Fruit fly (Drosophila melanogaster): Measurements from ENCODE around the gene CG31050.
A peak's percentile ranks its signal among the peaks of the same experiment; 100 is the strongest.

Gene CG31050

DNA sequence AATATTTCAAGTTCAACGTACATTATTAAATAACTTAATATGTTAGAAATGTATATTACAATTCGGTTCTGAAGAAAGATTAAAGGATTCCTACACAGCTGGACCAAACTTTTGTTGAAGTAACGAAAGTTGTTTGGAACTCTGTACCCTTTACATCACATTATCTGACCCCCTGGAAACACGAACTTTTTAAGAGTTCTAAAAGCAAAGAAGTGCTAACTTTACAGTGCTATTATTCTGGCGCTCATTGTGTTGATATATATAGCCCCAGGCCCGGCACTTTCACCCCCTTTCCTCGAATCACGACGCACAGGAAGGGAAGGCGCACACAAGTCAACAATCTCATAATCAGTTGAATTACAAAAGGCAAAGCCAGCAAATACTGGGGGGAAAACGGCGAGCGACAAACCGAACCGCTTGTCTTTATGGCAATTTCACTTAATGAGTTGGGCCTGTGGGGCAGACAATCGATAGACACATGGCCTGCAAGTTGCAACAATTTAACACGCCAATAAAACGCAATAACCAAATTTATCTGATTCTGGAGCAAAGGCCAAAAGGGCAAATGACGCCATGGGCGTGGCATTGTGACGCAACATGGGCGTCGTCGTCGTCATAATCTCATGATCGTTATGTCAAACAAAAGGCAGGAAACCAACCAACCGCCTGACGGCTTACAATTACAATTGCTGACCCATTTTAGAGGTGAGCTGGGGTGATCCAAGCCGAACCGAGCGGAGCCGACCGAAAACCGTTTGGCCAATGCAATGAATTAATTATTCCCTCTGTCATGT is 20.9 kb downstream of the CG31050 start:
- TF ChIP-seq pan (optimal IDR thresholded peaks at IDR 0.05) = no peak
- peak in 1 of 2 experiments; percentile 77 for TF ChIP-seq EcR (GFP tag; optimal IDR thresholded peaks at IDR 0.05)
- no peak for TF ChIP-seq usp (GFP tag; optimal IDR thresholded peaks at IDR 0.05)
- TF ChIP-seq Dll (optimal IDR thresholded peaks at IDR 0.05) = no peak
- no peak for TF ChIP-seq CG8478 (optimal IDR thresholded peaks at IDR 0.05)
- TF ChIP-seq psq (optimal IDR thresholded peaks at IDR 0.05) = no peak

DNA sequence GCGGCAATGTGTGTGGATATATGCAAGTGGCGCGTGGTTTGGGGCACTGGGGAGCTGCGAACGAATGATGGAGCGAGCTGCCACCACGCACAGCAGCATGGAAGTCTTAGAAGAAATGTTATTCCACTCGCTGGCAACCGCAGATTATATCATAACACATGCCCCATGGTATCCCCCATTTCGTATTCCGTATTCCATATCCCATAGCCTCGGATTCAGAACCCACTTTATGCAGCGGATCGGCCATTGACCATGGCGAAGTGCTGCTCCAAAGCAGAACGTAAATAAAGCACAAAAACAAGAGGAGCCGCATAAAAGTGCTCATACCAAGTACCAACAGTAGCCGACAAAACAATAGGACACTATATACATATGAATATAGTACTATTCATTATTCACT is 21.6 kb downstream of the CG31050 start:
- TF ChIP-seq psq (optimal IDR thresholded peaks at IDR 0.05) (no peak), EcR (GFP tag; optimal IDR thresholded peaks at IDR 0.05) (peak in 1 of 2 experiments; percentile 57)

DNA sequence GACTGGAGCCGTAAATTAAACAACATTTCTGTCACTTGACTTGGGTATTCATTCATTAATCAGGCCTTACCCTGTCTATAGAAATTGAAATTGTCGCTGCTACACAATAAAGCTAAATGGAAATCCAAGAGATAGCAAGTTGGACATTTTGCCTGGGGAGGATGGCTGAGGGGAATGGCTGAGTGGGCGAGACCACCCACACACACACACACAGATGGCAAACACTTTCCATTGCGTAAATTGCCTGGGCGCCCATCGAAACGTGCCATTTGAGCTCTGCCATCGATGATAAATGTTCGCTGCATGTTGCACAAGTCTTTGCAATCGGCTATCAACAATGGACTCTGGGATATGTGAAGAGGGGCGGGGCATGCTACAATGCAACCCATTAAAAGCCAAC is 23.0 kb downstream of the CG31050 start:
- no peak for TF ChIP-seq EcR (GFP tag; optimal IDR thresholded peaks at IDR 0.05)
- no peak for TF ChIP-seq pan (optimal IDR thresholded peaks at IDR 0.05)
- TF ChIP-seq Dll (optimal IDR thresholded peaks at IDR 0.05) = no peak
- no peak for TF ChIP-seq psq (optimal IDR thresholded peaks at IDR 0.05)
- no peak for TF ChIP-seq usp (GFP tag; optimal IDR thresholded peaks at IDR 0.05)
- no peak for TF ChIP-seq CG8478 (optimal IDR thresholded peaks at IDR 0.05)

DNA sequence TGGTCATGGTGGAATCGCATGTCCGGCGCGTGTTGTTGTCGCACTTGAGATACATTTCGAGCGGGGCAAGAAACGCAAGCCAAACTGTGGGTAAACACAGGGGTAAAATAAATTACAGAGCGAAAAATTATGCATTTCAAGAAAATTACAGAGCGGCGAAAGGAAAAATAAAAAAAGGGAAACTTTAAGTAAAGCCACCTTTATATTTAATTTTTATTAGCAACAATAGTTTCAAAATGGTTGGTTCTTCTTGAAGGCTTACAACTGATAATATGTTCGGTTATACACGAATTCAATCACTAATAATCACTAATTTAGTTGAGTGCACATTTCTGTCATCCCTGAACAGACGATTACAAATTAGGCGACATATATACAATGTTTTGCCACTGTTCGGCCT is 26.7 kb downstream of the CG31050 start:
- TF ChIP-seq CG8478 (optimal IDR thresholded peaks at IDR 0.05) (no peak), pan (optimal IDR thresholded peaks at IDR 0.05) (no peak), psq (optimal IDR thresholded peaks at IDR 0.05) (no peak)

DNA sequence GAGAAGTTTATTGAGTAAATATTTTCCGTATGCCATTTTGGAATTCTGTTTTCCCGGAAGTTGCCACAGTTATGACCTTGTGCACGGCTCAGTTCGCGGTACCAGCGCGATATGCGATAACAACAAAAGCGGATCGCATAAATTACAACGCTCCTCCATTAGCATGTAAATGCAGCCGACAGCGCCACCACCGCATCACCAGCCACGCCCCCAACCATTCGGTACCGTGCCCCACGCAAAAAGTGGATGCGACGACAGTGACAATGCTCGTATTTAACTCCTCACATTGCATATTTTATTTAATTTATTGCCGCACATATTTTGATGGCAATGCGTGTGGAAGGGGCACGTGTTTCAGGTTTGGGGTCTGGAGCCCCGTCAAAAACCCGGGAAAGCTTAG is 27.2 kb downstream of the CG31050 start:
- TF ChIP-seq psq (optimal IDR thresholded peaks at IDR 0.05) = no peak
- TF ChIP-seq usp (GFP tag; optimal IDR thresholded peaks at IDR 0.05) = no peak
- TF ChIP-seq CG8478 (optimal IDR thresholded peaks at IDR 0.05) = no peak
- no peak for TF ChIP-seq EcR (GFP tag; optimal IDR thresholded peaks at IDR 0.05)
- no peak for TF ChIP-seq Dll (optimal IDR thresholded peaks at IDR 0.05)
- TF ChIP-seq pan (optimal IDR thresholded peaks at IDR 0.05) = no peak

DNA sequence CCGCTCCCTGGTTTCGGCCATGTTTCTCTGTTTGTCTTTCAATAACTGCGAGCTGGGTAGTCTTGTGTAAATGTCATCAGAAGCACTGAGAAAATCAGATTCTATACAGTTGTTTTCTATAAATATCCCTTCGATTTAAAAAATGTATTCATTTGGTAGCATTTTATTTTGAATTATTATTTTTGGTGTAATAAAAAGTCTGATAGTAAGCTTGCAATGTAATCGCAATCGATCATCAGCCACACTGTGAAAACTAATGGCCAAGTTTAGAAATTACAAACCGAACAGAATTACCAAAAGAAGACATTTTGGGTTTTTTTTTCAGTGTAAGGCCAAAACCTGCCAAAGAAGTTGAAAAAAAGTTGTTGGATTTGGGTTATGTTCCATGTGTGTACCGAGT is 29.5 kb downstream of the CG31050 start:
- TF ChIP-seq CG8478 (optimal IDR thresholded peaks at IDR 0.05) (no peak), Dll (optimal IDR thresholded peaks at IDR 0.05) (no peak), psq (optimal IDR thresholded peaks at IDR 0.05) (no peak), usp (GFP tag; optimal IDR thresholded peaks at IDR 0.05) (no peak), EcR (GFP tag; optimal IDR thresholded peaks at IDR 0.05) (no peak), pan (optimal IDR thresholded peaks at IDR 0.05) (no peak)

DNA sequence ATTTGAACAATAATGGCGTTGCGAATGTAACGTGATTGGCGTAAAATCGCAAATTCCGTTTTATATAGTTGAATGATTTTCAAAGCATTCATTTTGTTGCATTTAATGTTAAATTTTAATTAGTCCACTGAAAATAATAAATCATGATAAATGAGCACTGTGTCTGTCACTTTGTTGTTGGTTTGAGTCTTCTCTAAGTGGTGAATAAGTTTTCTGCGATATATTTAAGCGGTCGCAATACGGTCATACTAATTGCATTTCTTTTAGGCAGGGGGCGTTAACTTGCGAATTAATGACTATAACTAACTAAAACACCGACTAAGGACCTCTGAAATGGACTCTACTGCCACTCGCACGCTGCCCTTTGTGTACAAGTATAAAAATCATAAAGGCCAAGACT is 44.4 kb downstream of the CG31050 start, which contains the start of gene CG9986:
TSS of gene CG9986 (plus strand) at position 245 of the 400 bp plus-strand sequence.
- TF ChIP-seq EcR (GFP tag; optimal IDR thresholded peaks at IDR 0.05) (no peak), usp (GFP tag; optimal IDR thresholded peaks at IDR 0.05) (no peak), Dll (optimal IDR thresholded peaks at IDR 0.05) (no peak), CG8478 (optimal IDR thresholded peaks at IDR 0.05) (no peak), psq (optimal IDR thresholded peaks at IDR 0.05) (no peak), pan (optimal IDR thresholded peaks at IDR 0.05) (no peak)

DNA sequence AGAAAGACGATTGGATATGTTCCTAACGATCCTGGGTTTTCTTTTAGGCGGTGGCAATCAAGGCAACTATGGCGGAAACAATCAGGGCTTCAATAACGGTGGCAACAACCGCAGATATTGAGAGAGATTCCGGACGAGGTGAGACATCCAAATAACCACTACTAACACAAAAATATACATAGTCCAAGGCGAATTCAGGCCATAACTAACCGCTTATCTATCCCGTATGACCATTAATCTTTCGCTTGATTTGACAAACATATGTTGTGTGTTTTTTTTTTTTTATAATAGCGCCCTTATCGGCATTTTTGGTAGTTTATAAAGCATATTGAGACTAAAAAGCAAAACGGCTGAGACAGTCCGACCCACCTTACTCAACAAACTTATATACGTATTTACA is 46.7 kb downstream of the CG31050 start:
- TF ChIP-seq EcR (GFP tag; optimal IDR thresholded peaks at IDR 0.05) (no peak), CG8478 (optimal IDR thresholded peaks at IDR 0.05) (no peak), Dll (optimal IDR thresholded peaks at IDR 0.05) (no peak), pan (optimal IDR thresholded peaks at IDR 0.05) (no peak), usp (GFP tag; optimal IDR thresholded peaks at IDR 0.05) (no peak), psq (optimal IDR thresholded peaks at IDR 0.05) (no peak)

DNA sequence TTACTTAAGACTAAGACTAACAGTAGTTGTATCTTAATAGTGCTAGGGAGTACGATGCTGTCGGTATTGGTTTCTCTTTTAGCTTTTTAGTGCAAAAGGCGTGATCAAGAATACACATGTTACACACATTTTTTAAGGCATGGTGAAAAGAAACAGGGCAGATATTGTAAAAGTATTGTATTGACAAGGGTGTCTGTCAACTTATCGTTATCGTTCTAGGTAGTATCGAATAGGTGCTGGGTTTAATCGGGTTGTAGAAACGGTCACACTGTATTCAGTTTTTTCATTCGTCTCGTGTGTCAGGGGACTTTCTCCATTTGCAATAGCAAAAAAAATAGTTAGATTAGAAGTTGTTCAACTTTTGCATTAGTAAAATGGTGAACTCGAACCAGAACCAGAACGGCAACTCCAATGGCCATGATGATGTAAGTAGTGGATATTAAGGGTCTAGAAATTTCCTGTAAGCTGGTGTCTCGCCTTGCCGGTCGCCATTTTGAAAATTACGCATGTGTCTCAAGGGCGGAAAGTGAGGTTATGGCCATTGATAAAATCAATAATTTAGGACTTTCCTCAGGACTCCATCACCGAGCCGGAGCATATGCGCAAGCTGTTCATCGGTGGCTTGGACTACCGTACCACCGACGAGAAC is 50.0 kb downstream of the CG31050 start:
- TF ChIP-seq EcR (GFP tag; optimal IDR thresholded peaks at IDR 0.05) (no peak), pan (optimal IDR thresholded peaks at IDR 0.05) (no peak), psq (optimal IDR thresholded peaks at IDR 0.05) (no peak), usp (GFP tag; optimal IDR thresholded peaks at IDR 0.05) (no peak), CG8478 (optimal IDR thresholded peaks at IDR 0.05) (no peak), Dll (optimal IDR thresholded peaks at IDR 0.05) (no peak)
